Fruit fly (Drosophila melanogaster) whole organism, larva: ENCODE data around the gene Muc68E.

Experiments used
- noc ChIP-seq: fragments of 200-800 bp; sonication (Bioruptor generic); optimal IDR thresholded peaks from 3 replicates; lab custom pipeline; 2019; ENCODE audit warnings: missing biosample characterization, mild to moderate bottlenecking, missing genetic modification characterization, moderate library complexity

The Muc68E gene

DNA sequence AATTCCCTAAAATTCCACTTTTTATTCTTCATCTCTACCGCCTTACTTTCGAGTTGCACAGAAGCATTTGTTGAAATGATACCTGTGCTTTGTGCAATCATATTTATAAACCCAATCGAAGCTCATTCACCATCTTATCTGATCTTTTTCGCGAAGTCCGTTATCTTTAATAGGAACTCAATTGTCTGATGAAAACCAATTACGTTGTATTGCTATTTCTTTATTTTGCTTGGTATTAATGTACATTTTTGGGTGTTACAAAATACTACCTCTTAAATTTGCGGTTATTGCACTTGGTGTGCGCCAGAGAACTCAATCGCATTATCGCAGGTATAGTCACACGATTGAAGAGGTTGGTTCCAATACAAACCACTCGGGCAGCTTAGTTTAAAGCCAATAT, at the start of gene Muc68E:
Gene Muc68E, minus strand, starts transcription at position 101 of the 400 bp plus-strand sequence.
- TF ChIP-seq noc (tag; lab: Kevin White, UChicago): no peak

- no peak for TF ChIP-seq noc (tag; lab: Kevin White, UChicago)
Measured at dm6 chr3L:12021903-12022302, 49.1 kb upstream of the Muc68E start.

dm6 chr3L:12016186-12016585, 43.4 kb upstream of the Muc68E start:
- no peak for TF ChIP-seq noc (tag; lab: Kevin White, UChicago)

dm6 chr3L:12014272-12014671, 41.5 kb upstream of the Muc68E start:
- TF ChIP-seq noc (tag; lab: Kevin White, UChicago): no peak

DNA sequence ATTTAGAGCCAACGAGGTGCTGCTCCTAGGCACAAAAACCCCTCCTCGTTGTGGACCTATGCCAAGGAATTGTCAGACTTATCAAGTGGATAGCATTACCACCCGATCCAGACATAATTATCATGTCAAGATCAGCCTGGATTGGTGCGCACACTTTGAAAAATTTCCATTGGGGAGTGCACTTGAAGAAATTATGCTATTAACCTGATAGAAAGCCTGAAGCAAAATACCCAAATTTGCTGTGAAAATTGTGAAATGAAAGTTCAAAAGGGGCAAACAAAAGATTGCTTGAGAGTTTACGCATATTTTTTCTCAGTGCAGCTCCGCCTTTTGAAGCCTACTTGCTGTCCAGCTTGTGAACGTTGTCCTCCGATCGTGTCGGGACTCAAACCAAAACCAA, 40.9 kb upstream of the Muc68E start:
- TF ChIP-seq noc (tag; lab: Kevin White, UChicago): no peak

dm6 chr3L:12007945-12008344, 35.2 kb upstream of the Muc68E start:
- no peak for TF ChIP-seq noc (tag; lab: Kevin White, UChicago)

dm6 chr3L:12004136-12004535, 31.4 kb upstream of the Muc68E start:
- TF ChIP-seq noc (tag; lab: Kevin White, UChicago): no peak

DNA sequence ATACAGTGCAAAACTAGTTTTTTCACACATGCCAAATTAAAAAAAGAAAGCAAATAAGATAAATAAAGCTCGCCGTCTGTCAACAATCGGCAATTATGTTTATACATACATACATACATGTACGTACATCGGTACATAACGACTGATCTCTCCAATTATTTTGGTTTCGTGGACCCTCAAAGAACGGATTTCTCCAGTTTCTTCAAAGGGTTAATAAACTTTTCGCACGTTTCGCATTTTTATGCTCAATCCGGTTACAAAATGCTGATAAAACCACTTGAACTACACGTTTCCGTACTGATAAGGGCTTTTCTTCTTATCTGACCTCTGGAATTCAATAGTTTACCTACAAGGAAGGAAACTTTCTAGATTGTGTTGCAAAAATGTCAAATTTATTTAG, 30.7 kb upstream of the Muc68E start:
- no peak for TF ChIP-seq noc (tag; lab: Kevin White, UChicago)

- TF ChIP-seq noc (tag; lab: Kevin White, UChicago): no peak
Measured at dm6 chr3L:12002321-12003248, 29.8 kb upstream of the Muc68E start, which contains the start of the genes Pop2 and CG6928. Gene Pop2, minus strand, starts transcription at chr3L:12002915. Gene CG6928, plus strand, starts transcription at chr3L:12003155.

dm6 chr3L:11997959-11998358, 25.2 kb upstream of the Muc68E start, which contains the start of gene Grip163:
Gene Grip163, minus strand, starts transcription at chr3L:11998138.
- no peak for TF ChIP-seq noc (tag; lab: Kevin White, UChicago)

- TF ChIP-seq noc (tag; lab: Kevin White, UChicago): no peak
Measured at dm6 chr3L:11992960-11993359, 20.2 kb upstream of the Muc68E start, which contains the start of gene viaf. Gene viaf, minus strand, starts transcription at chr3L:11993179.

DNA sequence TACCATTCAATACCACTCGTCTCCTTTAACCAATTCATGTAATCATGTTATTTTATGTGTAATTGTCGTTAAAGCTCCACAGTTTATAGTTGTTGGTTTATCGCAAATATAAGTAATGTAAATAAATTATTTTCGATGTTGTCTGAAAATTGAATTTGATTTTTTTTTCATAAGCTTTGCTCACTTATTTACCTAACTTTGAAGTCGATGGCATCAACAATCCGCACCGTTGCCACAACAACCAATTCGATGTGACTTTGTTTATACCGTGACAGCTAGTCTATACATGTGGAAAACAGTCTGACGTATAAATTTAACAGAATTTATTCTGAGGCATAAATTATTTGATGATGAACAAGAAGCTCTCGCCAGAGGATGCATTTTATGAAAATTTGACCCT, 17.7 kb upstream of the Muc68E start, which contains the start of gene CG6931:
Gene CG6931, plus strand, starts transcription at position 301 of the 400 bp plus-strand sequence.
- no peak for TF ChIP-seq noc (tag; lab: Kevin White, UChicago)

dm6 chr3L:11984606-11985005, 11.8 kb upstream of the Muc68E start, which contains the start of gene CG6938:
Gene CG6938, plus strand, starts transcription at chr3L:11984906.
- no peak for TF ChIP-seq noc (tag; lab: Kevin White, UChicago)

dm6 chr3L:11975811-11976210, 3.0 kb upstream of the Muc68E start, which contains the start of gene CG43896:
Gene CG43896, plus strand, starts transcription at chr3L:11976111.
- no peak for TF ChIP-seq noc (tag; lab: Kevin White, UChicago)

DNA sequence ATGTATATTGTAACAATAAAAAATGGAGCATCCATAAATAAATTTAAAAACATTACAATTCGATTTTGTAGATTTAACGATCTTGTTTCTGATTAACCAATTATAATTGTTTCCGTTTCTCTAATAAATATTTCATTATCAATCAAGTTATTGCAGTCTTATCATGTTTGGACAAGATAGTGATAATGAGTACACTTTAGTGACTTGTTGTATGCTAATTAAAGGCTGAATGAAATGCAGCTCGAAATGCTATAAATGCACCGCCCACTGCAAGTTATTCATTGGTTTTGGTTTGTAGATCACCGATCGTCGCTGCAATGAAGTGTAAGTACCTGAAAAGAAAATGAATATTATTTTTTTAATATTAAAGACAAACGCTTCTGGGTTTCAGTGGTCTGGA, 1.8 kb upstream of the Muc68E start, which contains the start of gene CG14125:
Gene CG14125, plus strand, starts transcription at position 301 of the 400 bp plus-strand sequence.
- TF ChIP-seq noc (tag; lab: Kevin White, UChicago): no peak

DNA sequence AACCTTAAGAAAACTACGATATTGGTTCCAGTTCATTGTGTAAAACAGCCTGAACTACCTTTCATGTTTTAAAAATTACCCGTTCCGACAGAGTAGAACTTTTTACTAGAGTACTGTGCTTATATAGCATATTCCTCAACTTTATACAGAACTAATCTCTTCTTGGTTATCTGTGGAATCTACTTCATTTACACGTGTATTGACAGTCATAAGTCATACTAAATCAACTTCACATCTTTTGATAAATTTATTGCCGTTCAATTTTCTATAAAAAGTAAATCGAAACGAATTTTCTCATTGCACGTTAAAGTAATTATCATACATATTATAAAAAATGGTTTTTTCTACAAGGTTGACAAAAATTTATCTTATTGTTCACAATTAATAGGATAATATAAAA, 911 bp upstream of the Muc68E start, which contains the start of gene CG42397:
Gene CG42397, minus strand, starts transcription at position 101 of the 400 bp plus-strand sequence.
- no peak for TF ChIP-seq noc (tag; lab: Kevin White, UChicago)
